Worm (Caenorhabditis elegans) whole organism, young adult: Measurements from ENCODE around the gene ZK673.4.

Experiments
- B0261.1 ChIP-seq: sonication (generic microtip); optimal IDR thresholded peaks from 2 replicates; lab custom pipeline; 2016; ENCODE audit warnings: mild to moderate bottlenecking, missing genetic modification characterization, moderate library complexity, missing compliant biosample characterization
- C17E4.6 ChIP-seq: fragments of 200-800 bp; sonication (Bioruptor generic); IDR thresholded peaks from 2 replicates; pipeline ENCODE4 v1.3.6; 2022; ENCODE audit warnings: missing genetic modification reagents, missing genetic modification characterization, missing compliant biosample characterization
- F23B12.7 ChIP-seq: sonication (generic microtip); optimal IDR thresholded peaks from 2 replicates; lab custom pipeline; 2017; ENCODE audit warnings: missing genetic modification characterization, mild to moderate bottlenecking, missing compliant biosample characterization, antibody characterized with exemption, moderate library complexity; ENCODE audit not compliant: insufficient read depth
- F33H1.4 ChIP-seq: fragments of 200-800 bp; sonication (Bioruptor generic); IDR thresholded peaks from 2 replicates; pipeline ENCODE4 v1.3.6; 2022; ENCODE audit warnings: missing genetic modification reagents, missing genetic modification characterization, missing compliant biosample characterization
- F39B2.1 ChIP-seq: fragments of 200-800 bp; sonication (Bioruptor generic); IDR thresholded peaks from 2 replicates; pipeline ENCODE4 v1.3.6; 2022; ENCODE audit warnings: missing genetic modification reagents, missing genetic modification characterization, missing compliant biosample characterization
- F55B11.4 ChIP-seq: sonication (generic microtip); optimal IDR thresholded peaks from 2 replicates; lab custom pipeline; 2016; ENCODE audit warnings: missing compliant biosample characterization, missing genetic modification characterization, borderline replicate concordance; ENCODE audit not compliant: insufficient read depth
- F57A8.1 ChIP-seq: fragments of 200-800 bp; sonication (Bioruptor generic); optimal IDR thresholded peaks from 2 replicates; lab custom pipeline; 2018; ENCODE audit warnings: mild to moderate bottlenecking, missing genetic modification characterization, moderate library complexity, missing compliant biosample characterization
- K12H6.12 ChIP-seq: fragments of 200-800 bp; sonication (Bioruptor generic); optimal IDR thresholded peaks from 2 replicates; lab custom pipeline; 2018; ENCODE audit warnings: mild to moderate bottlenecking, missing genetic modification characterization, missing compliant biosample characterization
- T07F8.4 ChIP-seq: sonication (generic microtip); optimal IDR thresholded peaks from 2 replicates; lab custom pipeline; 2016; ENCODE audit warnings: mild to moderate bottlenecking, missing genetic modification characterization, moderate library complexity, missing compliant biosample characterization
- Y67H2A.10 ChIP-seq: fragments of 200-800 bp; sonication (Bioruptor generic); conservative IDR thresholded peaks from 2 replicates; pipeline ENCODE4 v1.3.6; 2022; ENCODE audit warnings: missing genetic modification reagents, missing genetic modification characterization, missing compliant biosample characterization
- akir-1 ChIP-seq: fragments of 200-800 bp; sonication (Bioruptor generic); optimal IDR thresholded peaks from 2 replicates; lab custom pipeline; 2018; ENCODE audit warnings: mild to moderate bottlenecking, missing genetic modification characterization, moderate library complexity, missing compliant biosample characterization
- attf-5 ChIP-seq: fragments of 200-800 bp; sonication (Bioruptor generic); optimal IDR thresholded peaks from 2 replicates; lab custom pipeline; 2018; ENCODE audit warnings: mild to moderate bottlenecking, missing genetic modification characterization, missing compliant biosample characterization
- attf-6 ChIP-seq: fragments of 200-800 bp; sonication (Bioruptor generic); IDR thresholded peaks from 2 replicates; pipeline ENCODE4 v1.3.6; 2022; ENCODE audit warnings: missing genetic modification reagents, missing genetic modification characterization, missing compliant biosample characterization
- bed-2 ChIP-seq: fragments of 200-800 bp; sonication (Bioruptor generic); IDR thresholded peaks from 2 replicates; pipeline ENCODE4 v1.3.6; 2022; ENCODE audit warnings: missing genetic modification reagents, missing genetic modification characterization, missing compliant biosample characterization
- ccch-3 ChIP-seq: fragments of 200-800 bp; sonication (Bioruptor generic); optimal IDR thresholded peaks from 2 replicates; lab custom pipeline; 2018; ENCODE audit warnings: mild to moderate bottlenecking, missing genetic modification characterization, missing compliant biosample characterization
- cebp-1 ChIP-seq, 2 experiments: fragments of 200-800 bp in 1 of 2; sonication (Bioruptor generic) in 1 of 2; sonication (generic microtip) in 1 of 2; IDR thresholded peaks in 1 of 2; optimal IDR thresholded peaks in 1 of 2; 2 replicates each; pipeline versions ENCODE4 v1.3.6 to Lab custom; 2017 to 2022; ENCODE audit warnings: missing compliant biosample characterization in 2 of 2, missing genetic modification characterization in 2 of 2, mild to moderate bottlenecking in 1 of 2, missing genetic modification reagents in 1 of 2, moderate library complexity in 1 of 2
- cebp-2 ChIP-seq: fragments of 200-800 bp; sonication (Bioruptor generic); IDR thresholded peaks from 2 replicates; pipeline ENCODE4 v1.3.6; 2022; ENCODE audit warnings: missing genetic modification characterization, missing compliant biosample characterization
- ceh-27 ChIP-seq: fragments of 200-800 bp; sonication (Bioruptor generic); optimal IDR thresholded peaks from 2 replicates; lab custom pipeline; 2018; ENCODE audit warnings: mild to moderate bottlenecking, missing genetic modification characterization, moderate library complexity, missing compliant biosample characterization
- dox-1 ChIP-seq: fragments of 200-800 bp; sonication (Bioruptor generic); IDR thresholded peaks from 2 replicates; pipeline ENCODE4 v1.3.6; 2022; ENCODE audit warnings: missing genetic modification reagents, missing genetic modification characterization, missing compliant biosample characterization
- dpff-1 ChIP-seq: sonication (generic microtip); optimal IDR thresholded peaks from 2 replicates; lab custom pipeline; 2017; ENCODE audit warnings: mild to moderate bottlenecking, missing genetic modification characterization, missing compliant biosample characterization
- dpl-1 ChIP-seq: fragments of 150-350 bp; optimal IDR thresholded peaks from 2 replicates; lab custom pipeline; 2014; ENCODE audit warnings: missing biosample characterization, missing genetic modification reagents, missing genetic modification characterization
- egl-18 ChIP-seq: fragments of 200-800 bp; sonication (Bioruptor generic); IDR thresholded peaks from 2 replicates; pipeline ENCODE4 v1.3.6; 2022; ENCODE audit warnings: missing genetic modification reagents, missing genetic modification characterization, missing compliant biosample characterization
- him-1 ChIP-seq: sonication (generic microtip); optimal IDR thresholded peaks from 2 replicates; lab custom pipeline; 2016; ENCODE audit warnings: missing genotype, missing genetic modification reagents, missing genetic modification characterization, missing compliant biosample characterization
- hsf-1 ChIP-seq: fragments of 200-800 bp; sonication (Bioruptor generic); IDR thresholded peaks from 2 replicates; pipeline ENCODE4 v1.3.6; 2022; ENCODE audit warnings: missing genetic modification reagents, missing genetic modification characterization, missing compliant biosample characterization
- lag-1 ChIP-seq: fragments of 200-800 bp; sonication (Bioruptor generic); IDR thresholded peaks from 2 replicates; pipeline ENCODE4 v1.3.6; 2022; ENCODE audit warnings: missing genetic modification reagents, missing genetic modification characterization, missing compliant biosample characterization
- lin-35 ChIP-seq, 3 experiments: fragments of 150-350 bp in 2 of 3; sonication (generic microtip) in 1 of 3; optimal IDR thresholded peaks; 2 replicates each; lab custom pipeline; 2014 to 2018; ENCODE audit warnings: missing biosample characterization in 3 of 3, missing genetic modification characterization in 3 of 3, missing genetic modification reagents in 3 of 3
- lin-40 ChIP-seq: sonication (generic microtip); optimal IDR thresholded peaks from 2 replicates; lab custom pipeline; 2016; ENCODE audit warnings: missing genetic modification characterization, mild to moderate bottlenecking, missing compliant biosample characterization, missing genotype, missing genetic modification reagents
- lsl-1 ChIP-seq: fragments of 200-800 bp; sonication (Bioruptor generic); optimal IDR thresholded peaks from 2 replicates; lab custom pipeline; 2018; ENCODE audit warnings: mild to moderate bottlenecking, missing genetic modification characterization, moderate library complexity, missing compliant biosample characterization
- lsy-27 ChIP-seq: sonication (generic microtip); optimal IDR thresholded peaks from 2 replicates; lab custom pipeline; 2017; ENCODE audit warnings: missing genetic modification characterization, mild to moderate bottlenecking, missing compliant biosample characterization, antibody characterized with exemption, missing genotype, borderline replicate concordance; ENCODE audit not compliant: insufficient read depth
- mcd-1 ChIP-seq: fragments of 200-800 bp; sonication (Bioruptor generic); IDR thresholded peaks from 2 replicates; pipeline ENCODE4 v1.3.6; 2022; ENCODE audit warnings: missing genetic modification reagents, missing genetic modification characterization, missing compliant biosample characterization
- nhr-179 ChIP-seq: sonication (generic microtip); optimal IDR thresholded peaks from 2 replicates; lab custom pipeline; 2016; ENCODE audit warnings: mild to moderate bottlenecking, missing genetic modification characterization, missing compliant biosample characterization
- nhr-80 ChIP-seq: sonication (generic microtip); optimal IDR thresholded peaks from 2 replicates; lab custom pipeline; 2016; ENCODE audit warnings: missing genetic modification characterization, missing compliant biosample characterization
- nhr-90 ChIP-seq: sonication (generic microtip); optimal IDR thresholded peaks from 2 replicates; lab custom pipeline; 2016; ENCODE audit warnings: missing genotype, mild to moderate bottlenecking, missing genetic modification characterization, missing compliant biosample characterization
- sea-2 ChIP-seq: fragments of 200-800 bp; sonication (Bioruptor generic); IDR thresholded peaks from 2 replicates; pipeline ENCODE4 v1.3.6; 2022; ENCODE audit warnings: missing genetic modification characterization, missing compliant biosample characterization
- snpc-3.4 ChIP-seq: sonication (generic microtip); optimal IDR thresholded peaks from 2 replicates; lab custom pipeline; 2017; ENCODE audit warnings: missing genetic modification characterization, mild to moderate bottlenecking, missing compliant biosample characterization, antibody characterized with exemption, moderate library complexity, missing genotype, missing genetic modification reagents
- snpc-4 ChIP-seq, 5 experiments: fragments of 150-350 bp in 1 of 5; sonication (generic microtip) in 4 of 5; optimal IDR thresholded peaks; 2 replicates each; lab custom pipeline; 2014 to 2018; ENCODE audit warnings: missing genetic modification characterization in 5 of 5, missing biosample characterization in 3 of 5, antibody characterized with exemption in 2 of 5, mild to moderate bottlenecking in 2 of 5, missing compliant biosample characterization in 2 of 5, missing genotype in 2 of 5, moderate library complexity in 2 of 5, missing genetic modification reagents in 1 of 5
- tbx-9 ChIP-seq: sonication (generic microtip); optimal IDR thresholded peaks from 2 replicates; lab custom pipeline; 2016; ENCODE audit warnings: borderline replicate concordance, missing genetic modification characterization, inconsistent platforms, missing compliant biosample characterization
- zim-3 ChIP-seq: sonication (generic microtip); optimal IDR thresholded peaks from 2 replicates; lab custom pipeline; 2017; ENCODE audit warnings: mild to moderate bottlenecking, missing genetic modification characterization, moderate library complexity, missing compliant biosample characterization
- ztf-25 ChIP-seq: fragments of 200-800 bp; sonication (Bioruptor generic); IDR thresholded peaks from 2 replicates; pipeline ENCODE4 v1.3.6; 2022; ENCODE audit warnings: missing genetic modification reagents, missing genetic modification characterization, missing compliant biosample characterization
- ztf-28 ChIP-seq: fragments of 200-800 bp; sonication (Bioruptor generic); IDR thresholded peaks from 2 replicates; pipeline ENCODE4 v1.3.6; 2022; ENCODE audit warnings: missing genetic modification reagents, missing genetic modification characterization, missing compliant biosample characterization
- ztf-3 ChIP-seq: fragments of 200-800 bp; sonication (Bioruptor generic); optimal IDR thresholded peaks from 2 replicates; lab custom pipeline; 2018; ENCODE audit warnings: mild to moderate bottlenecking, missing genetic modification characterization, missing compliant biosample characterization
- ztf-6 ChIP-seq: fragments of 200-800 bp; sonication (Bioruptor generic); IDR thresholded peaks from 2 replicates; pipeline ENCODE4 v1.3.6; 2022; ENCODE audit warnings: missing genetic modification reagents, missing genetic modification characterization, missing compliant biosample characterization

ZK673.4 gene

ce11 chrII:10452620-10453019 lies at the start of gene ZK673.4:
TSS of gene ZK673.4 (plus strand) at chrII:10452920.
- 0 out of 2 replicates have a peak, but pooled peaks have one; percentile 22 for TF ChIP-seq mcd-1 (GFP tag; lab: Robert Waterston, UW)
- no peak for TF ChIP-seq lag-1 (GFP tag; lab: Robert Waterston, UW)
- no peak for TF ChIP-seq ztf-25 (GFP tag; lab: Robert Waterston, UW)
- TF ChIP-seq F23B12.7 (tag; lab: Kevin White, UChicago), result no peak
- TF ChIP-seq, all 124 proteins: peak for 1

ce11 chrII:10402991-10403390 lies 49.7 kb upstream of the ZK673.4 start:
- no peak for TF ChIP-seq F55B11.4
- TF ChIP-seq ccch-3 (GFP tag; lab: Kevin White, UChicago), result no peak
- peak; percentile 92 for TF ChIP-seq nhr-80 (tag; lab: Kevin White, UChicago)
- TF ChIP-seq F39B2.1, result no peak

ce11 chrII:10410989-10411388 lies 41.7 kb upstream of the ZK673.4 start, which contains the start of gene E04D5.5:
TSS of gene E04D5.5 (plus strand) at chrII:10411289.
- TF ChIP-seq attf-5, result no peak
- no peak for TF ChIP-seq nhr-90 (tag; lab: Kevin White, UChicago)
- TF ChIP-seq zim-3 (tag; lab: Kevin White, UChicago), result no peak
- no peak for TF ChIP-seq sea-2 (GFP tag; lab: Robert Waterston, UW)
- TF ChIP-seq ztf-28 (GFP tag; lab: Robert Waterston, UW), result no peak
- no peak for TF ChIP-seq lin-40 (tag; lab: Kevin White, UChicago)
- no peak for TF ChIP-seq dpl-1 (GFP tag; lab: Kevin White, UChicago)
- TF ChIP-seq akir-1 (GFP tag; lab: Kevin White, UChicago), result no peak
- TF ChIP-seq him-1, result no peak
- TF ChIP-seq mcd-1 (GFP tag; lab: Robert Waterston, UW), result no peak
- no peak for TF ChIP-seq cebp-1 (GFP tag; IDR thresholded peaks at IDR 0.05; lab: Robert Waterston, UW)
- TF ChIP-seq cebp-1 (tag; optimal IDR thresholded peaks at IDR 0.05; lab: Kevin White, UChicago), result no peak
- TF ChIP-seq C17E4.6 (GFP tag; lab: Robert Waterston, UW), result no peak
- no peak for TF ChIP-seq tbx-9 (tag; lab: Kevin White, UChicago)
- TF ChIP-seq F39B2.1, result no peak
- no peak for TF ChIP-seq nhr-179 (tag; lab: Kevin White, UChicago)
- TF ChIP-seq F57A8.1 (GFP tag; lab: Kevin White, UChicago), result no peak

- TF ChIP-seq snpc-3.4 (tag; lab: Kevin White, UChicago) (peak; percentile 17), ztf-3 (GFP tag; lab: Kevin White, UChicago) (no peak), lsl-1 (GFP tag; lab: Kevin White, UChicago) (peak; percentile 61), hsf-1 (GFP tag; lab: Robert Waterston, UW) (no peak), T07F8.4 (no peak), dox-1 (GFP tag; lab: Robert Waterston, UW) (no peak), dpff-1 (tag; lab: Kevin White, UChicago) (no peak), lin-35 (GFP tag; optimal IDR thresholded peaks at IDR 0.05; lab: Kevin White, UChicago) (no peak), ceh-27 (no peak), lin-40 (tag; lab: Kevin White, UChicago) (no peak), K12H6.12 (tag; lab: Kevin White, UChicago) (no peak), bed-2 (no peak), F33H1.4 (GFP tag; lab: Robert Waterston, UW) (peak; percentile 58), snpc-4 (GFP tag; optimal IDR thresholded peaks at IDR 0.05; lab: Kevin White, UChicago) (no peak), snpc-4 (tag; optimal IDR thresholded peaks at IDR 0.05; lab: Kevin White, UChicago) (no peak), egl-18 (GFP tag; lab: Robert Waterston, UW) (no peak), zim-3 (tag; lab: Kevin White, UChicago) (no peak), ztf-6 (GFP tag; lab: Robert Waterston, UW) (no peak), attf-6 (GFP tag; lab: Robert Waterston, UW) (no peak), B0261.1 (no peak), cebp-2 (GFP tag; lab: Robert Waterston, UW) (no peak), Y67H2A.10 (GFP tag; lab: Robert Waterston, UW) (no peak), lsy-27 (tag; lab: Kevin White, UChicago) (no peak)
Measured at ce11 chrII:10416332-10416863, 36.3 kb upstream of the ZK673.4 start, which contains the start of gene eif-2A. TSS of gene eif-2A (plus strand) at chrII:10416800.
